Worm (Caenorhabditis elegans) whole organism, L4 larva: ENCODE data around the gene mca-2.
"Not testable (repeated sequence)": the region's sequence is repeated elsewhere in the genome, so short reads cannot be mapped to it uniquely, and the experiment has no call there.

ENCODE experiments used
- R02D3.7 ChIP-seq: fragments of 150-350 bp; sonication (generic microtip); optimal IDR thresholded peaks from 3 replicates; lab custom pipeline; 2014; ENCODE audit warnings: missing biosample characterization, missing genetic modification characterization
- T20F7.1 ChIP-seq: fragments of 200-800 bp; sonication (Bioruptor generic); optimal IDR thresholded peaks from 2 replicates; lab custom pipeline; 2018; ENCODE audit warnings: mild to moderate bottlenecking, missing genetic modification characterization, missing compliant biosample characterization
- aly-2 ChIP-seq: sonication (generic microtip); optimal IDR thresholded peaks from 2 replicates; lab custom pipeline; 2018; ENCODE audit warnings: missing biosample characterization, missing genetic modification characterization
- ces-1 ChIP-seq: fragments of 150-350 bp; sonication (generic microtip); optimal IDR thresholded peaks from 4 replicates; lab custom pipeline; 2014; ENCODE audit warnings: missing biosample characterization, missing genetic modification reagents, missing genetic modification characterization
- ctbp-1 ChIP-seq: fragments of 200-800 bp; sonication (Bioruptor generic); IDR thresholded peaks from 2 replicates; pipeline ENCODE4 v1.3.6; 2022; ENCODE audit warnings: missing genetic modification reagents, missing genetic modification characterization, missing compliant biosample characterization
- fkh-10 ChIP-seq: fragments of 150-350 bp; optimal IDR thresholded peaks from 2 replicates; lab custom pipeline; 2014; ENCODE audit warnings: missing biosample characterization, missing genetic modification reagents, missing genetic modification characterization
- lin-13 ChIP-seq: fragments of 150-350 bp; optimal IDR thresholded peaks from 2 replicates; lab custom pipeline; 2014; ENCODE audit warnings: missing biosample characterization, missing genetic modification reagents, missing genetic modification characterization
- lin-29 ChIP-seq: fragments of 200-800 bp; sonication (Bioruptor generic); IDR thresholded peaks from 2 replicates; pipeline ENCODE4 v1.3.6; 2022; ENCODE audit warnings: missing genetic modification reagents, missing genetic modification characterization, missing compliant biosample characterization
- madf-5 ChIP-seq, 2 experiments: fragments of 200-800 bp; sonication (Bioruptor generic); IDR thresholded peaks; 2 replicates each; pipeline ENCODE4 v1.3.6; 2022; ENCODE audit warnings: missing compliant biosample characterization in 2 of 2, missing genetic modification characterization in 2 of 2
- mxl-2 ChIP-seq: fragments of 200-800 bp; sonication (Bioruptor generic); conservative IDR thresholded peaks from 2 replicates; pipeline ENCODE4 v1.3.6; 2022; ENCODE audit warnings: missing genetic modification reagents, missing genetic modification characterization, missing compliant biosample characterization
- nhr-237 ChIP-seq: sonication (generic microtip); optimal IDR thresholded peaks from 2 replicates; lab custom pipeline; 2017; ENCODE audit warnings: missing biosample characterization, missing genetic modification characterization
- unc-39 ChIP-seq: sonication (generic microtip); optimal IDR thresholded peaks from 2 replicates; lab custom pipeline; 2017; ENCODE audit warnings: missing biosample characterization, missing genetic modification characterization

- not testable (repeated sequence) for TF ChIP-seq unc-39 (tag; lab: Kevin White, UChicago); lin-13; mxl-2 (GFP tag; lab: Robert Waterston, UW); T20F7.1; ces-1; madf-5 (GFP tag; IDR thresholded peaks at IDR 0.05; lab: Robert Waterston, UW); R02D3.7; lin-29 (GFP tag; lab: Robert Waterston, UW); aly-2 (tag; lab: Kevin White, UChicago); fkh-10 (GFP tag; lab: Kevin White, UChicago); nhr-237 (tag; lab: Kevin White, UChicago)
- TF ChIP-seq ctbp-1 (GFP tag; lab: Robert Waterston, UW): 0 out of 2 replicates have a peak, but pooled peaks have one; percentile 23
These were observed 52.0 kb downstream of the mca-2 start for ce11 chrIV:2135880-2136279.
